Fruit fly (Drosophila melanogaster) whole organism, prepupa: ENCODE measurements around the gene CG16758.
A peak's percentile ranks its signal among the peaks of the same experiment; 100 is the strongest.

Experiments used
- CG31627 ChIP-seq: fragments of 200-800 bp; sonication (Bioruptor generic); optimal IDR thresholded peaks from 3 replicates; lab custom pipeline; 2016; ENCODE audit warnings: missing biosample characterization, missing genetic modification characterization
- Gug ChIP-seq: fragments of 200-800 bp; sonication (Bioruptor generic); IDR thresholded peaks from 2 replicates; pipeline ENCODE4 v1.3.6; 2022; ENCODE audit warnings: missing biosample characterization, missing genetic modification characterization
- Sox102F ChIP-seq: fragments of 200-800 bp; sonication (Bioruptor generic); optimal IDR thresholded peaks from 2 replicates; lab custom pipeline; 2016; ENCODE audit warnings: missing biosample characterization, mild to moderate bottlenecking, missing genetic modification characterization
- dsx ChIP-seq: fragments of 200-800 bp; optimal IDR thresholded peaks from 3 replicates; lab custom pipeline; 2019; ENCODE audit warnings: missing biosample characterization, mild to moderate bottlenecking, missing genetic modification characterization, moderate library complexity; ENCODE audit not compliant: poor library complexity, severe bottlenecking
- fd85E ChIP-seq: fragments of 200-800 bp; sonication (Bioruptor generic); optimal IDR thresholded peaks from 3 replicates; lab custom pipeline; 2016; ENCODE audit warnings: missing biosample characterization, missing genetic modification characterization
- lz ChIP-seq: fragments of 200-800 bp; sonication (Bioruptor generic); optimal IDR thresholded peaks from 3 replicates; lab custom pipeline; 2016; ENCODE audit warnings: missing biosample characterization, missing genetic modification characterization

DNA sequence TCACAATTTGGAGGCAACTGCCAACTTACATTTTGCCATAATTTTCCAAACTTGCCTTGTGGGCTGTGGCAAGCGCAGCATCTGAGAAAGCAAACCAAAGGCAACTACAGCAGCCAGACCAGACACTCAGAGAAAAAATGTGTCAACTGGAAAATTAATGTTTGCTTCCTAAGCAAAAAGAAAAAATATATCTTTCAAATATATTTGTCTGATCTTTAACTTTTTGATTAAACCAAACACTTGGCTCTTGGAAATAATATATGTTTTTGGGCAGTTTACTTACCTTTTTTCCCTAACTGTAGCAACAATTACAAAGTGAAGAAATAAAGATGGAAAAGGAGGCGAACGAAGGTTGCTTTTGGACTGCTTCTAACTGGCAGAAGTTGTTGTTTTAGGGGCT, 16.2 kb downstream of the CG16758 start:
- peak; percentile 57 for TF ChIP-seq fd85E
- peak; percentile 88 for TF ChIP-seq dsx (GFP tag; lab: Kevin White, UChicago)
- TF ChIP-seq CG31627 (GFP tag; lab: Kevin White, UChicago), result peak; percentile 53
- peak; percentile 69 for TF ChIP-seq lz
- TF ChIP-seq Sox102F (GFP tag; lab: Kevin White, UChicago), result peak; percentile 36
- TF ChIP-seq Gug (GFP tag; lab: Robert Waterston, UW), result peak; percentile 82
